Worm (Caenorhabditis elegans): ENCODE results near the gene sup-1.
A peak's percentile ranks its signal among the peaks of the same experiment; 100 is the strongest.

sup-1 gene

DNA sequence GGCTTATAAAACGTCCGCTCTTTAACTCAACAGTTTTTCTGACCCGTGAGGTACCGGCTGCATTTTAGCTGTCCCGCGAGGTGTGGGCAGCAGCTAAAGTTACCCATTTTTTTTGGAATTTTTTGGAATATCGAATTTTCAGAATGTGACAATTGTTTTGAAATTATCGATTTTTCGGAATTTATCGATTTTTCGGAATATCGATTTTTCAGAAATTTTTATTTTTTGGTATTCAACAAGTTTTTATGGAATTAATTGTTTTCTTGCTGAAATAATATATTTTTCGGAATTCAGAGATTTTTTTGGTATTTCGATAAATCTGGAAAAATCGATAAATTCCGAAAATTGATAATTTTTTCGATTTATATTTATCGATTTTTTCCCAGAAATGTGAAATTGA lies 4.5 kb downstream of the sup-1 start:
- TF ChIP-seq hpl-2 (GFP tag; optimal IDR thresholded peaks at IDR 0.05) = no peak
- TF ChIP-seq ztf-4 (tag; optimal IDR thresholded peaks at IDR 0.05) = no peak
- TF ChIP-seq nhr-84 (tag; optimal IDR thresholded peaks at IDR 0.05) = no peak
- no peak for TF ChIP-seq xbp-1 (tag; optimal IDR thresholded peaks at IDR 0.05)
- no peak for TF ChIP-seq mep-1 (tag; optimal IDR thresholded peaks at IDR 0.05)
- no peak for TF ChIP-seq hlh-4 (tag; optimal IDR thresholded peaks at IDR 0.05)
- no peak for TF ChIP-seq tbx-2 (tag; optimal IDR thresholded peaks at IDR 0.05)
- no peak for TF ChIP-seq lin-15B (tag; optimal IDR thresholded peaks at IDR 0.05)
- no peak for TF ChIP-seq fkh-10 (GFP tag; optimal IDR thresholded peaks at IDR 0.05)

DNA sequence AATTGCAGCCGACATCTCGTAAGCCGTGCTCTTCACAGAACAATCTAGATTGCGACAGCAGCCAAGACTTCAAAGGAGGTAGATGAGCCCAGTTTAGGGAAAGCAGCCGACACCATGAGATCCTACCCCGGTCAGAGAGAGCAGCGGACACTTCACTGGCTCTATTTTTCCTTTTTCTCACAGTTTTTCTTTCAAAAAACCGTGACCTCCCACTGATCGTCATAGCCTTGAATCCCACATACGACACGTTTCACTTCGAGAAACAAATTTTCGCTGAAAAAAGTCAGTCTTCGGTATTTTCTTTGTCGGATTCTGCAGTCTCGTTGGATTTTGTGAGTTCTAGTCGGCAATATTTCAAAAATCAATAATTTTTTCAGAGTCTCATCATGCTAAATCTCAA lies 5.4 kb downstream of the sup-1 start, which contains the start of gene Y41C4A.21:
TSS of gene Y41C4A.21 (plus strand) at position 301 of the 400 bp plus-strand sequence.
- no peak for TF ChIP-seq nhr-12 (tag; optimal IDR thresholded peaks at IDR 0.05)
- TF ChIP-seq nhr-237 (tag; optimal IDR thresholded peaks at IDR 0.05) = no peak
- no peak for TF ChIP-seq C16A3.4 (tag; optimal IDR thresholded peaks at IDR 0.05)
- no peak for TF ChIP-seq unc-62 (GFP tag; optimal IDR thresholded peaks at IDR 0.05)
- no peak for TF ChIP-seq F16B12.6 (tag; optimal IDR thresholded peaks at IDR 0.05)
- TF ChIP-seq pag-3 (tag; optimal IDR thresholded peaks at IDR 0.05; ENCODE audit: borderline replicate concordance, insufficient read depth) = no peak
- TF ChIP-seq nhr-28 (tag; optimal IDR thresholded peaks at IDR 0.05) = no peak
- no peak for TF ChIP-seq hpl-2 (GFP tag; optimal IDR thresholded peaks at IDR 0.05)
- no peak for TF ChIP-seq zip-4 (GFP tag; optimal IDR thresholded peaks at IDR 0.05)
- no peak for TF ChIP-seq Y116A8C.19 (tag; optimal IDR thresholded peaks at IDR 0.05; ENCODE audit: borderline replicate concordance)
- no peak for TF ChIP-seq swsn-7 (tag; optimal IDR thresholded peaks at IDR 0.05)
- no peak for TF ChIP-seq ces-1 (GFP tag; optimal IDR thresholded peaks at IDR 0.05)
- TF ChIP-seq sptf-1 (tag; optimal IDR thresholded peaks at IDR 0.05) = no peak

DNA sequence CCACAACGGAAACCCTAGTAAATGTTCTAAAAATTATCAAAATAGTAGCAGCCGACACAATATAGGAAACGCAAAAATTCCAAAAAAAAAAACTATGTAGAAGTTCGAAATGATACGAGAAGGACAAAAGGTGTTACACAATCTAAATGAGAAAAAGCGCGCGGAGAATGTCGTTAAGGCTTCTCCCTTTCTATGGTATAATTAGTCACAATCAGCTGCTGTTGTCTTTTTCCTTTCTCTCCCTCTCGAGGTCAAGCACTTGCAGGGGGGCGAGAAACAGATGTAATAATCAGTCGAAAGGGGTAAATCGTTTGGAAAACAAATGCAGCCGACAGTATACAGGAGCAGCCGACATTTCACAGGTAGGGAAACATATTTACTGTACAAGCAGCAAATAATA lies 5.9 kb downstream of the sup-1 start:
- no peak for TF ChIP-seq ama-1 (optimal IDR thresholded peaks at IDR 0.05)
- TF ChIP-seq nhr-76 (tag; optimal IDR thresholded peaks at IDR 0.05) = no peak
- TF ChIP-seq F16B12.6 (tag; optimal IDR thresholded peaks at IDR 0.05) = no peak
- no peak for TF ChIP-seq aly-2 (tag; optimal IDR thresholded peaks at IDR 0.05)
- TF ChIP-seq unc-62 (GFP tag; optimal IDR thresholded peaks at IDR 0.05) = no peak
- no peak for TF ChIP-seq lir-3 (tag; optimal IDR thresholded peaks at IDR 0.05; ENCODE audit: poor library complexity)
- TF ChIP-seq blmp-1 (tag; optimal IDR thresholded peaks at IDR 0.05) = peak; percentile 56
- TF ChIP-seq efl-1 (optimal IDR thresholded peaks at IDR 0.05) = no peak
- TF ChIP-seq efl-1 (GFP tag; optimal IDR thresholded peaks at IDR 0.05 in 1 of 2) = peak in 1 of 2 experiments; percentile 69
- TF ChIP-seq lin-14 (GFP tag; optimal IDR thresholded peaks at IDR 0.05) = no peak

DNA sequence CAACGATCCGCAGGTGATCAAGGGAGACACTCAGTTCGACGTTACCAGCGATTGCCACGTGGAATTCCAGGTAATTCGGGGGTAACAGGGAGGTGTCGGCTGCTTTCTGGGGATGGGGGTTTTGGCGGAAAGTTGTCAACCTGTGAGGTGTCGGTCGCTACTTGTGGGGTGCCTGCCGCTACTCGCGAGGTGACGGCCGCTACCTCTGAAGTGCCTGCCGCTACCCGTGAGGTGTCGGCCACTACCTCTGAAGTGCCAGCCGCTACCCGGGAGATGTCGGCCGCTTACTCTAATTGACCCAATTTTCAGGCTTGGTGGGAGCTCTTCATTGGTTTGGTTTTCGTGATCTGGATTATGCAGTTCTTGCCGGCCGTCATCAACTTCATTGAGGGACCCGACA lies 6.6 kb downstream of the sup-1 start:
- TF ChIP-seq nhr-76 (tag; optimal IDR thresholded peaks at IDR 0.05) = no peak
- no peak for TF ChIP-seq efl-1 (optimal IDR thresholded peaks at IDR 0.05)
- peak in 1 of 2 experiments; percentile 65 for TF ChIP-seq efl-1 (GFP tag; optimal IDR thresholded peaks at IDR 0.05 in 1 of 2)

- TF ChIP-seq ceh-82 (tag; optimal IDR thresholded peaks at IDR 0.05) = no peak
- no peak for TF ChIP-seq zag-1 (tag; optimal IDR thresholded peaks at IDR 0.05)
- TF ChIP-seq isw-1 (GFP tag; IDR thresholded peaks at IDR 0.05) = no peak
- no peak for TF ChIP-seq C16A3.4 (tag; optimal IDR thresholded peaks at IDR 0.05)
- TF ChIP-seq sup-37 (GFP tag; optimal IDR thresholded peaks at IDR 0.05) = no peak
- TF ChIP-seq nhr-77 (tag; optimal IDR thresholded peaks at IDR 0.05) = no peak
These were observed 7.1 kb downstream of the sup-1 start, which contains the start of gene Y41C4A.18 for ce11 chrIII:11730312-11730711. Gene Y41C4A.18 (plus strand): TSS chrIII:11730612.

DNA sequence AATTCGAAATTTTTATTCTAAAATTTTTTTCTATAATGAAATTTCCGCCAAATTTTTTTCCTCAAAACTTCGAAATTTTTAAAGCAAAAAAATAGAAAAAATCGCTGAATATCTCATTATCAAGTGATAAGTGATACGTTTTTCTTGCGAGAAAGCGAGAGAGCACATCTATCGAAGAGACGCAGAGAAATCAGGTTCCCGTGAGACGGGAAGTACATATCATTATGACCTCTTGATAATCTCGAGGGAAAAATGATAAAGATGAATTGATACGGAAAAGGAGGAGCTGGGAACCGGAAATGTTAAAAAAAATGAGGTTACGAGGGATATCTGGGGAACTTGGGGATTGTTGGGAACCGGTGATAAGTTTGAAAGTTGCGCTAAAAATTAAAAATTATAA lies 10.4 kb downstream of the sup-1 start:
- peak; percentile 44 for TF ChIP-seq elt-2 (tag; optimal IDR thresholded peaks at IDR 0.05)
- TF ChIP-seq elt-3 (tag; optimal IDR thresholded peaks at IDR 0.05) = peak in 5 of 6 experiments; percentile 41 to 96 (median 91)
- no peak for TF ChIP-seq ces-1 (GFP tag; optimal IDR thresholded peaks at IDR 0.05)
- TF ChIP-seq blmp-1 (tag; optimal IDR thresholded peaks at IDR 0.05) = peak; percentile 30
- TF ChIP-seq fkh-8 (tag; optimal IDR thresholded peaks at IDR 0.05) = no peak
- no peak for TF ChIP-seq mab-9 (GFP tag; IDR thresholded peaks at IDR 0.05)
- TF ChIP-seq F16B12.6 (tag; optimal IDR thresholded peaks at IDR 0.05) = no peak
- TF ChIP-seq nhr-90 (tag; optimal IDR thresholded peaks at IDR 0.05; ENCODE audit: poor library complexity) = no peak
- no peak for TF ChIP-seq vab-15 (tag; optimal IDR thresholded peaks at IDR 0.05)
- no peak for TF ChIP-seq grh-1 (GFP tag; IDR thresholded peaks at IDR 0.05)
- TF ChIP-seq aly-2 (tag; optimal IDR thresholded peaks at IDR 0.05) = no peak
- no peak for TF ChIP-seq nhr-19 (GFP tag; conservative IDR thresholded peaks at IDR 0.05)
- TF ChIP-seq egl-27 (tag; optimal IDR thresholded peaks at IDR 0.05) = no peak
- TF ChIP-seq C04F5.9 (tag; optimal IDR thresholded peaks at IDR 0.05) = no peak
- no peak for TF ChIP-seq hlh-17 (GFP tag; optimal IDR thresholded peaks at IDR 0.05; ENCODE audit: borderline replicate concordance)

Data from whole organism, L1 larva.